Worm (Caenorhabditis elegans) whole organism, L2 larva: Measurements from ENCODE around the gene C15F1.8.
"Not testable (repeated sequence)": the region's sequence is repeated elsewhere in the genome, so short reads cannot be mapped to it uniquely, and the experiment has no call there.

Experiments used
- C34F6.9 ChIP-seq: fragments of 150-350 bp; optimal IDR thresholded peaks from 2 replicates; lab custom pipeline; 2014; ENCODE audit warnings: missing biosample characterization, missing genetic modification characterization
- F13H6.1 ChIP-seq: sonication (generic microtip); optimal IDR thresholded peaks from 2 replicates; lab custom pipeline; 2016; ENCODE audit warnings: missing genetic modification characterization, missing compliant biosample characterization
- R02D3.7 ChIP-seq: fragments of 150-350 bp; optimal IDR thresholded peaks from 2 replicates; lab custom pipeline; 2014; ENCODE audit warnings: missing biosample characterization, missing genetic modification characterization
- Y55F3AM.14 ChIP-seq: fragments of 200-800 bp; sonication (Bioruptor generic); optimal IDR thresholded peaks from 2 replicates; lab custom pipeline; 2018; ENCODE audit warnings: mild to moderate bottlenecking, missing genetic modification characterization, missing compliant biosample characterization
- ZK546.5 ChIP-seq: sonication (generic microtip); optimal IDR thresholded peaks from 2 replicates; lab custom pipeline; 2017; ENCODE audit warnings: missing biosample characterization, missing genetic modification characterization
- alr-1 ChIP-seq: fragments of 150-350 bp; optimal IDR thresholded peaks from 2 replicates; lab custom pipeline; 2014; ENCODE audit warnings: missing biosample characterization, missing genetic modification characterization
- aly-2 ChIP-seq: fragments of 150-350 bp; optimal IDR thresholded peaks from 2 replicates; lab custom pipeline; 2014; ENCODE audit warnings: missing biosample characterization, missing genetic modification characterization
- ama-1 ChIP-seq: fragments of 150-350 bp; optimal IDR thresholded peaks from 2 replicates; lab custom pipeline; 2018; ENCODE audit warnings: inconsistent platforms
- blmp-1 ChIP-seq: sonication (generic microtip); optimal IDR thresholded peaks from 2 replicates; lab custom pipeline; 2017; ENCODE audit warnings: missing genetic modification characterization, mild to moderate bottlenecking, missing compliant biosample characterization, antibody characterized with exemption, moderate library complexity; ENCODE audit not compliant: insufficient read depth
- ceh-16 ChIP-seq: fragments of 150-350 bp; optimal IDR thresholded peaks from 2 replicates; lab custom pipeline; 2014; ENCODE audit warnings: missing biosample characterization, missing genetic modification characterization
- ceh-82 ChIP-seq: fragments of 150-350 bp; optimal IDR thresholded peaks from 2 replicates; lab custom pipeline; 2014; ENCODE audit warnings: missing biosample characterization, missing genetic modification characterization
- crh-2 ChIP-seq: sonication (generic microtip); optimal IDR thresholded peaks from 2 replicates; lab custom pipeline; 2017; ENCODE audit warnings: missing biosample characterization, missing genetic modification characterization
- dmd-4 ChIP-seq: sonication (generic microtip); optimal IDR thresholded peaks from 2 replicates; lab custom pipeline; 2017; ENCODE audit warnings: missing biosample characterization, missing genetic modification characterization
- egl-27 ChIP-seq: sonication (generic microtip); optimal IDR thresholded peaks from 3 replicates; lab custom pipeline; 2017; ENCODE audit warnings: missing biosample characterization, missing genetic modification reagents, missing genetic modification characterization
- elt-1 ChIP-seq: fragments of 150-350 bp; optimal IDR thresholded peaks from 2 replicates; lab custom pipeline; 2014; ENCODE audit warnings: missing biosample characterization, missing genetic modification characterization
- elt-3 ChIP-seq: sonication (generic microtip); optimal IDR thresholded peaks from 2 replicates; lab custom pipeline; 2017; ENCODE audit warnings: missing biosample characterization, missing genetic modification characterization
- fos-1 ChIP-seq: fragments of 150-350 bp; optimal IDR thresholded peaks from 2 replicates; lab custom pipeline; 2014; ENCODE audit warnings: missing biosample characterization, missing genetic modification characterization
- gmeb-1 ChIP-seq: fragments of 150-350 bp; optimal IDR thresholded peaks from 2 replicates; lab custom pipeline; 2014; ENCODE audit warnings: missing biosample characterization, missing genetic modification characterization
- lin-11 ChIP-seq: fragments of 150-350 bp; sonication (generic microtip); optimal IDR thresholded peaks from 2 replicates; lab custom pipeline; 2014; ENCODE audit warnings: missing biosample characterization, missing genetic modification characterization, inconsistent platforms, mixed read lengths
- lin-13 ChIP-seq: fragments of 150-350 bp; optimal IDR thresholded peaks from 2 replicates; lab custom pipeline; 2014; ENCODE audit warnings: missing biosample characterization, missing genetic modification reagents, missing genetic modification characterization
- lin-39 ChIP-seq: fragments of 150-350 bp; optimal IDR thresholded peaks from 2 replicates; lab custom pipeline; 2014; ENCODE audit warnings: missing biosample characterization, missing genetic modification reagents, missing genetic modification characterization
- lsy-2 ChIP-seq, 2 experiments: fragments of 150-350 bp in 1 of 2; sonication (generic microtip) in 1 of 2; optimal IDR thresholded peaks; 2 replicates each; lab custom pipeline; 2014 to 2017; ENCODE audit warnings: missing biosample characterization in 2 of 2, missing genetic modification characterization in 2 of 2
- mab-5 ChIP-seq: fragments of 150-350 bp; optimal IDR thresholded peaks from 2 replicates; lab custom pipeline; 2014; ENCODE audit warnings: missing biosample characterization, missing genetic modification characterization
- mbf-1 ChIP-seq: sonication (generic microtip); optimal IDR thresholded peaks from 2 replicates; lab custom pipeline; 2017; ENCODE audit warnings: missing biosample characterization, missing genetic modification characterization
- mdl-1 ChIP-seq, 2 experiments: fragments of 150-350 bp in 1 of 2; sonication (generic microtip) in 1 of 2; optimal IDR thresholded peaks; 2 replicates each; lab custom pipeline; 2017; ENCODE audit warnings: missing biosample characterization in 2 of 2, missing genetic modification characterization in 2 of 2
- nhr-10 ChIP-seq: sonication (generic microtip); optimal IDR thresholded peaks from 2 replicates; lab custom pipeline; 2017; ENCODE audit warnings: missing biosample characterization, missing genetic modification characterization
- nhr-11 ChIP-seq: fragments of 150-350 bp; optimal IDR thresholded peaks from 2 replicates; lab custom pipeline; 2014; ENCODE audit warnings: missing biosample characterization, missing genetic modification characterization
- nhr-12 ChIP-seq: fragments of 150-350 bp; optimal IDR thresholded peaks from 2 replicates; lab custom pipeline; 2014; ENCODE audit warnings: missing biosample characterization, missing genetic modification characterization
- nhr-129 ChIP-seq: fragments of 150-350 bp; optimal IDR thresholded peaks from 2 replicates; lab custom pipeline; 2014; ENCODE audit warnings: missing biosample characterization, missing genetic modification characterization
- nhr-21 ChIP-seq: fragments of 150-350 bp; optimal IDR thresholded peaks from 2 replicates; lab custom pipeline; 2014; ENCODE audit warnings: missing biosample characterization, missing genetic modification characterization
- nhr-23 ChIP-seq: fragments of 150-350 bp; optimal IDR thresholded peaks from 2 replicates; lab custom pipeline; 2014; ENCODE audit warnings: missing biosample characterization, missing genetic modification reagents, missing genetic modification characterization
- nhr-237 ChIP-seq: fragments of 150-350 bp; optimal IDR thresholded peaks from 2 replicates; lab custom pipeline; 2014; ENCODE audit warnings: missing biosample characterization, missing genetic modification characterization
- nhr-25 ChIP-seq: fragments of 150-350 bp; sonication (generic microtip); optimal IDR thresholded peaks from 3 replicates; lab custom pipeline; 2014; ENCODE audit warnings: missing biosample characterization, missing genetic modification characterization
- nhr-6 ChIP-seq: fragments of 150-350 bp; optimal IDR thresholded peaks from 2 replicates; lab custom pipeline; 2014; ENCODE audit warnings: missing biosample characterization, missing genetic modification characterization
- nhr-77 ChIP-seq: fragments of 150-350 bp; optimal IDR thresholded peaks from 2 replicates; lab custom pipeline; 2014; ENCODE audit warnings: missing biosample characterization, missing genetic modification characterization
- peb-1 ChIP-seq: fragments of 150-350 bp; optimal IDR thresholded peaks from 2 replicates; lab custom pipeline; 2014; ENCODE audit warnings: missing biosample characterization, missing genetic modification characterization
- sem-4 ChIP-seq: fragments of 150-350 bp; optimal IDR thresholded peaks from 2 replicates; lab custom pipeline; 2014; ENCODE audit warnings: missing biosample characterization, missing genetic modification reagents, missing genetic modification characterization
- skn-1 ChIP-seq: sonication (generic microtip); optimal IDR thresholded peaks from 2 replicates; lab custom pipeline; 2017; ENCODE audit warnings: missing biosample characterization, missing genetic modification characterization
- sma-3 ChIP-seq: sonication (generic microtip); optimal IDR thresholded peaks from 2 replicates; lab custom pipeline; 2016; ENCODE audit warnings: missing genetic modification reagents, missing genetic modification characterization, missing compliant biosample characterization
- sma-9 ChIP-seq, 2 experiments: fragments of 150-350 bp in 1 of 2; sonication (generic microtip) in 1 of 2; optimal IDR thresholded peaks; 2 replicates each; lab custom pipeline; 2014 to 2016; ENCODE audit warnings: missing genetic modification characterization in 2 of 2, mild to moderate bottlenecking in 1 of 2, missing biosample characterization in 1 of 2, missing compliant biosample characterization in 1 of 2, missing genetic modification reagents in 1 of 2, moderate library complexity in 1 of 2
- snpc-4 ChIP-seq: fragments of 150-350 bp; optimal IDR thresholded peaks from 2 replicates; lab custom pipeline; 2014; ENCODE audit warnings: missing biosample characterization, missing genetic modification characterization
- unc-39 ChIP-seq: fragments of 150-350 bp; optimal IDR thresholded peaks from 2 replicates; lab custom pipeline; 2014; ENCODE audit warnings: missing biosample characterization, missing genetic modification characterization
- unc-55 ChIP-seq: fragments of 150-350 bp; sonication (generic microtip); optimal IDR thresholded peaks from 3 replicates; lab custom pipeline; 2014; ENCODE audit warnings: missing biosample characterization, missing genetic modification reagents, missing genetic modification characterization
- unc-62 ChIP-seq: fragments of 150-350 bp; optimal IDR thresholded peaks from 2 replicates; lab custom pipeline; 2014; ENCODE audit warnings: missing biosample characterization, missing genetic modification reagents, missing genetic modification characterization
- zag-1 ChIP-seq: fragments of 150-350 bp; optimal IDR thresholded peaks from 2 replicates; lab custom pipeline; 2014; ENCODE audit warnings: missing biosample characterization, missing genetic modification characterization
- ztf-1 ChIP-seq: fragments of 200-800 bp; sonication (Bioruptor generic); conservative IDR thresholded peaks from 2 replicates; pipeline ENCODE4 v1.3.6; 2022; ENCODE audit warnings: missing genetic modification characterization, missing compliant biosample characterization
- ztf-11 ChIP-seq: sonication (generic microtip); optimal IDR thresholded peaks from 2 replicates; lab custom pipeline; 2017; ENCODE audit warnings: missing biosample characterization, missing genetic modification characterization
- ztf-4 ChIP-seq: fragments of 150-350 bp; optimal IDR thresholded peaks from 2 replicates; lab custom pipeline; 2014; ENCODE audit warnings: missing biosample characterization, missing genetic modification characterization

The C15F1.8 gene

DNA sequence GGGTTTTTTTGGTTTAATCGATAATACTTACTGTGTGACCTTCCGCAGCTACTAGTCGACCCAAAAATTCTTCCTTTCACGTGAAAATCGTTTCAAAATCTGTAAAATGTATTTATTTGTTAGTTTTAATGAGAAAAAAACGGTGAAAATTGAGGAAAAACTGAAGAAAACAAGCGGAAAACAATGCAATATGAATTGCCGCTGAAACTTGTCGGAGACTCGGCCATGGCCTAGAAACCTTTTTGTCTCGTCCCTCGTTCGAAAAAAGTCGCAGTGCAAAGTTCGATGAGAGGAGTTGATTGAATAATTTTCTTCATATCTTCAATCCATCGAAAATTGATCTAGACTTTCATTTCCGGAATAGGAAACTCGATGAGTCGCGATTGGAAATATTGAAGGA is at the start of gene C15F1.8:
Gene C15F1.8 (minus strand): TSS at position 101 of the 400 bp plus-strand sequence.
- not testable (repeated sequence) for TF ChIP-seq egl-27 (tag; lab: Kevin White, UChicago); sem-4; ZK546.5 (tag; lab: Kevin White, UChicago)

DNA sequence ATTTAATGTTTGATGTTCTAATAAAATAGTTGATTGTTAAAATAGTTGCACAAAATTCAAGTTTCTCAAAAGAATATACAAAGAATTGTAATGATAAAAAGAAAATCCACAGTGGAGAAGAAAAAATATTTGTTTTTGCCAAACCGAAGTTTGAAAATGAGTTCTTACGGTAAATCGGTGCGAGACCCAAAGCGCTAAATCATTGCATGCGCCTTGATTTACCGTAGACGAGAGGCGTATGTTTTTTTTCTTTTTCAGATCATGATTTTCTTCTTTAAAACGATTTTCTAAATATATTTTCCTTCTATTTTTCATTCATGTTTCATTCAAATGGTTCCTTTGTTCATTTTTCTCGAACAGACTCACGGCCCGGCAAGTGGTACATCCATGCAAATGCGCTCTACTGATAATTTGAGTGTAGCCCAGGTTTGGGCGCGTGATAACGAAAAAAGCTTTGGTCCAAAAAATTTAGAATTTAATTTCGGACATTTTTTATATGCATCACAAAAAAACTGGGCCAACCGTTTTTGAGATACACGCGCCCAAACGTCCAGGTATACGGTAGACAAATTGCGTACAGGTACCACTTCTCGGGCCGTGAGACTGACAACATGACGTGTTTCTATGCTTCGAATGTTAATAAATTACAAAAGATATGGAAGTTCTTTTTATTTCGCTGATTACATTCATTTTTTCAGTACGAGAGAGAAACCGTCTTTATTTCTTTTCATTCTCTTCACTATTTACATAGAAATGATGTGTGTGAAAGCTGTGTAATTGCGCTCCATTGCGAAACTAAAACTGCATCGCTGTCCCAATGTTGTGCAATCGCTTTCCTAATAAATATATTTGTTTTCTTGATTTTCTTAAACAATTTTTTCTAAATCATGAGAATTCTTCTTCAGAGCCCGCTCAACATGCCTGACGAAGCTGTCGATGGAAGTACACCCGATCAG is 47.5 kb upstream of the C15F1.8 start, which contains the start of gene znf-598:
Gene znf-598 (plus strand): TSS at position 906 of the 956 bp plus-strand sequence.
- TF ChIP-seq sem-4 (no peak), nhr-77 (tag; lab: Kevin White, UChicago) (no peak), blmp-1 (tag; lab: Kevin White, UChicago) (no peak), skn-1 (tag; lab: Kevin White, UChicago) (no peak), lsy-2 (tag; optimal IDR thresholded peaks at IDR 0.05; lab: Kevin White, UChicago) (peak in 1 of 2 experiments; percentile 77), elt-3 (tag; lab: Kevin White, UChicago) (no peak), ztf-11 (tag; lab: Kevin White, UChicago) (no peak), ztf-1 (GFP tag; lab: Robert Waterston, UW) (no peak), elt-1 (tag; lab: Kevin White, UChicago) (no peak), mab-5 (no peak), nhr-237 (tag; lab: Kevin White, UChicago) (no peak), lin-39 (no peak), C34F6.9 (tag; lab: Kevin White, UChicago) (peak; percentile 61), ceh-16 (tag; lab: Kevin White, UChicago) (no peak), ceh-82 (tag; lab: Kevin White, UChicago) (no peak), F13H6.1 (tag; lab: Kevin White, UChicago) (no peak), egl-27 (tag; lab: Kevin White, UChicago) (no peak), mdl-1 (tag; optimal IDR thresholded peaks at IDR 0.05; lab: Kevin White, UChicago) (no peak), nhr-12 (tag; lab: Kevin White, UChicago) (no peak), unc-62 (GFP tag; lab: Kevin White, UChicago) (no peak), nhr-21 (no peak), ZK546.5 (tag; lab: Kevin White, UChicago) (no peak), mbf-1 (tag; lab: Kevin White, UChicago) (no peak), R02D3.7 (tag; lab: Kevin White, UChicago) (no peak), nhr-6 (no peak), ama-1 (lab: Kevin White, UChicago) (no peak), sma-3 (GFP tag; lab: Kevin White, UChicago) (peak; percentile 26), unc-39 (tag; lab: Kevin White, UChicago) (no peak), lin-13 (GFP tag; lab: Kevin White, UChicago) (peak; percentile 45), sma-9 (GFP tag; optimal IDR thresholded peaks at IDR 0.05; lab: Kevin White, UChicago) (peak; percentile 25), sma-9 (tag; optimal IDR thresholded peaks at IDR 0.05; lab: Kevin White, UChicago) (no peak), crh-2 (tag; lab: Kevin White, UChicago) (peak; percentile 45), nhr-11 (tag; lab: Kevin White, UChicago) (no peak), nhr-10 (tag; lab: Kevin White, UChicago) (no peak), peb-1 (tag; lab: Kevin White, UChicago) (no peak), unc-55 (GFP tag; lab: Kevin White, UChicago) (no peak), aly-2 (tag; lab: Kevin White, UChicago) (no peak), nhr-23 (tag; lab: Kevin White, UChicago) (no peak), Y55F3AM.14 (GFP tag; lab: Kevin White, UChicago) (no peak), nhr-25 (tag; lab: Kevin White, UChicago) (no peak), fos-1 (tag; lab: Kevin White, UChicago) (peak; percentile 55), snpc-4 (tag; lab: Kevin White, UChicago) (no peak), dmd-4 (tag; lab: Kevin White, UChicago) (no peak), nhr-129 (peak; percentile 71), gmeb-1 (tag; lab: Kevin White, UChicago) (no peak), zag-1 (tag; lab: Kevin White, UChicago) (no peak), alr-1 (no peak), lin-11 (tag; lab: Kevin White, UChicago) (no peak), ztf-4 (tag; lab: Kevin White, UChicago) (no peak)
